Fruit fly (Drosophila melanogaster) whole organism, wandering third instar larva: Measurements from ENCODE around the gene CG17754.

ENCODE experiments used
- Dfd ChIP-seq: fragments of >200 bp; optimal IDR thresholded peaks from 2 replicates; lab custom pipeline; 2017; ENCODE audit warnings: missing biosample characterization, missing genetic modification characterization
- Hr78 ChIP-seq: fragments of >200 bp; optimal IDR thresholded peaks from 2 replicates; lab custom pipeline; 2017; ENCODE audit warnings: missing biosample characterization, missing genetic modification characterization
- OdsH ChIP-seq: fragments of 200-800 bp; sonication (Bioruptor generic); optimal IDR thresholded peaks from 2 replicates; lab custom pipeline; 2016; ENCODE audit warnings: missing biosample characterization, mild to moderate bottlenecking, missing genetic modification characterization
- h ChIP-seq: fragments of 200-800 bp; sonication (Bioruptor generic); optimal IDR thresholded peaks from 3 replicates; lab custom pipeline; 2016; ENCODE audit warnings: missing biosample characterization, mild to moderate bottlenecking, missing genetic modification characterization
- tai ChIP-seq: sonication (Bioruptor generic); optimal IDR thresholded peaks from 2 replicates; lab custom pipeline; 2016; ENCODE audit warnings: missing biosample characterization, missing genetic modification characterization

- TF ChIP-seq tai (GFP tag; lab: Kevin White, UChicago) = no peak
- TF ChIP-seq OdsH = no peak
- no peak for TF ChIP-seq h (GFP tag; lab: Kevin White, UChicago)
- TF ChIP-seq Dfd (GFP tag; lab: Kevin White, UChicago) = no peak
- no peak for TF ChIP-seq Hr78 (GFP tag; lab: Kevin White, UChicago)
Observed at dm6 chrX:9215485-9215884, 34.7 kb upstream of the CG17754 start, which contains the start of gene CG15368.
